Fruit fly (Drosophila melanogaster) whole organism, embryonic: ENCODE data around the gene CG13392.

ENCODE experiments used
- CG13123 ChIP-seq: fragments of 200-800 bp; sonication (Bioruptor generic); optimal IDR thresholded peaks from 2 replicates; lab custom pipeline; 2016; ENCODE audit warnings: missing biosample characterization, missing genetic modification characterization
- Dfd ChIP-seq, 2 experiments: fragments of >200 bp; optimal IDR thresholded peaks; 2 replicates each; lab custom pipeline; 2017; ENCODE audit warnings: missing biosample characterization in 2 of 2, missing genetic modification characterization in 2 of 2
- Meics ChIP-seq: fragments of 200-800 bp; sonication (Bioruptor generic); optimal IDR thresholded peaks from 2 replicates; lab custom pipeline; 2017; ENCODE audit warnings: missing biosample characterization, mild to moderate bottlenecking, missing genetic modification characterization

DNA sequence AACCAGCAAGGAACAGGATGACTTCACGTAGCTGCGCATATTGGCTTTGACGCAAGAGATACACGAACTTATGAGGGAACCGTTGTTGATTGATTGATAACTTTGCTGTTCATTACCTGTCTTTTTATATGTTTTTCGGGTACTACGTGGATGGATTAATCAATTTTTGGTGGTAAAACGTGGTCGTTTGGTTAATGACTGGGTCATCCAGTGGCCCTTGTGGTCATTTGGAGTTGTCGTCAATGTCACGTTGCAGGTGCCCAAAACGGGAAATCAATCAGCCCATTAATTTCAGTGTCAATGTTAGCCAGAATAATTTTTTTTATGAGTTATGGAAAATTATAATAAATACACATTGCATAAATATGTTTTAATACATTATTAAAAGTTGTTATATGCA lies 6.6 kb upstream of the CG13392 start, which contains the start of gene CG42819:
- TF ChIP-seq CG13123 (GFP tag; lab: Kevin White, UChicago) (no peak), Dfd (GFP tag; optimal IDR thresholded peaks at IDR 0.05; lab: Kevin White, UChicago) (no peak), Meics (no peak)
